Worm (Caenorhabditis elegans) whole organism, early embryonic: ENCODE data around the gene M03A1.8.

Experiments
- B0310.2 ChIP-seq: sonication (generic microtip); optimal IDR thresholded peaks from 2 replicates; lab custom pipeline; 2016; ENCODE audit warnings: mild to moderate bottlenecking, missing genetic modification characterization, missing compliant biosample characterization
- ama-1 ChIP-seq: fragments of 150-350 bp; optimal IDR thresholded peaks from 2 replicates; lab custom pipeline; 2014
- flt-1 ChIP-seq: fragments of 200-800 bp; sonication (Bioruptor generic); IDR thresholded peaks from 2 replicates; pipeline ENCODE4 v1.3.6; 2022; ENCODE audit warnings: missing genetic modification characterization, missing compliant biosample characterization
- tra-4 ChIP-seq: sonication (generic microtip); optimal IDR thresholded peaks from 2 replicates; lab custom pipeline; 2017; ENCODE audit warnings: missing genetic modification characterization, missing compliant biosample characterization

DNA sequence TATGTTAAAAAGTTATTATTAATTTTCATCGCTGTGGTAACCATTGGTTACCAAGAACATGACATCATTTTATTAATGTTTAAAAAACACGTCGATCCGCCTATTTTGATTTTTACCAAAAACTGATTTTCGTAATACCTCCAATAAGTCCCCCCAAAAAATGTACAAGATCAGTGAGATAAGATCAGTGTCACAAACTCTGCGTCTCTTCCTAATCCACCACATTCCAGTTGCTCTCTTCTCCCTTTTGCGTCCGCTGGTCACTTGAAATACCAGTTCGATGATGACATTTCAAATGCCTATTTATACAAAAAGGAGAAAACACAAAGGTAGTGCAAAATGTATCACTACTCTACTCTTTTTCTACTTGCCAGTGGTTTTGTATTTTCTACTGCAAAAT, at the start of gene M03A1.8:
- TF ChIP-seq B0310.2 (tag; lab: Kevin White, UChicago) = no peak
- no peak for TF ChIP-seq ama-1 (lab: Kevin White, UChicago)
- TF ChIP-seq tra-4 (tag; lab: Kevin White, UChicago) = no peak
- no peak for TF ChIP-seq flt-1
